Worm (Caenorhabditis elegans): ENCODE measurements around the gene Y102A5C.36.

ce11 chrV:16950036-16950435 lies 22.8 kb upstream of the Y102A5C.36 start:
- TF ChIP-seq W03F9.2 (tag; optimal IDR thresholded peaks at IDR 0.05) = no peak
- no peak for TF ChIP-seq him-1 (tag; optimal IDR thresholded peaks at IDR 0.05)

Data from whole organism, L4/young adult.